Fruit fly (Drosophila melanogaster) whole organism, prepupa: Measurements from ENCODE around the gene CG9312.

Experiments used
- CG3032 ChIP-seq: fragments of 200-800 bp; optimal IDR thresholded peaks from 2 replicates; lab custom pipeline; 2019; ENCODE audit warnings: missing biosample characterization, mild to moderate bottlenecking, missing genetic modification characterization, moderate library complexity
- CG4318 ChIP-seq: fragments of 200-800 bp; sonication (Bioruptor generic); optimal IDR thresholded peaks from 3 replicates; lab custom pipeline; 2017; ENCODE audit warnings: missing biosample characterization, mild to moderate bottlenecking, missing genetic modification characterization
- Eip75B ChIP-seq: fragments of 200-800 bp; sonication (Bioruptor generic); optimal IDR thresholded peaks from 3 replicates; lab custom pipeline; 2016; ENCODE audit warnings: missing biosample characterization, missing genetic modification characterization
- achi ChIP-seq: fragments of 200-800 bp; sonication (Bioruptor generic); optimal IDR thresholded peaks from 3 replicates; lab custom pipeline; 2016; ENCODE audit warnings: missing biosample characterization, missing genetic modification characterization

DNA sequence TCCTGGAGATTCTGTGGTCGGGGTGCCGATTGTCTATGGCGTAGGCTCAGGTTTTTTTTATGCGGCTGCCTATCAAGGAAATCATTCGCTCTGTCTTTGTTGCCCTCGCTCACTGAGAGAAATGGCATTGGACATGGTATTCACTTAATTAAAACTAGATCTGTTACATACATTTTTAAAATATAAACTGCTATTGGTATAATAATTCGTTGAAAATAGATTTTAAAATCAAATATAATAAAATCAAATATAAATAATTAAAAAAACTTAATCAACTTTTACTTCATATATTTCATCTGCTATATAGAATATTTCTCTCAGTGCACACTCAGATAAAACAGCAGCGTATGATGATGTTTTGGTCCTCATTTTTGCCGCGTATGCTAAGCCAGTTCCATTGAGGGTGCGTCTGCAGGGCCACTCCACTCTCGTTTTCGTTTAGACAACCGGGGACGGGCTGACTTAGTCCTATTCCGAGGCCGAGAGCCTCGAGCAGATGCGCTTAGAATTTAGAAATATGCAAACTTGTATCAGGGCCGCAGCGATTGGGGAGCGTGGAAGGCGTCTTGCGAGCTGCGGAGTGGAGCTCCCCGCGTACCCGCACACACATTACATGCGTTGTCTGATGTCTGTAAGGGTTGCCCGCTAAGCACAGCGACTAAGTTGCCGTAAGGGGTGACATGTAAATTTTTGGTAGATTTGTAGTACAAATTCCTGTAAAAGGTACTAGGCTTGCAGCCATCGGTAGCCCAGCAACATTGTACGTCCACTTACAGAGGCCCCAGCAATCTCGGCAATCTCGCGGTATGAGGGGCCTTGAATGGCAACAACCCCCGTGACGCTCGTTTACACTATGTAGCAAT, 34.2 kb downstream of the CG9312 start:
- TF ChIP-seq CG4318: no peak
- TF ChIP-seq Eip75B (GFP tag; lab: Kevin White, UChicago): no peak
- peak; percentile 29 for TF ChIP-seq achi (GFP tag; lab: Kevin White, UChicago)
- TF ChIP-seq CG3032 (tag; lab: Kevin White, UChicago): peak; percentile 37
